Worm (Caenorhabditis elegans) whole organism, mixed stage, embryonic: Measurements from ENCODE around the gene lem-2.

Experiments
- M03D4.4 ChIP-seq: sonication (generic microtip); optimal IDR thresholded peaks from 2 replicates; lab custom pipeline; 2017; ENCODE audit warnings: mild to moderate bottlenecking, missing genetic modification characterization, missing compliant biosample characterization
- bed-3 ChIP-seq: fragments of 200-800 bp; sonication (Bioruptor generic); optimal IDR thresholded peaks from 3 replicates; lab custom pipeline; 2018; ENCODE audit warnings: mild to moderate bottlenecking, missing genetic modification characterization, moderate library complexity, missing compliant biosample characterization
- ceh-39 ChIP-seq: fragments of 150-350 bp; optimal IDR thresholded peaks from 2 replicates; lab custom pipeline; 2014; ENCODE audit warnings: missing biosample characterization, missing genetic modification characterization
- ceh-43 ChIP-seq: fragments of 200-800 bp; sonication (Bioruptor generic); optimal IDR thresholded peaks from 2 replicates; lab custom pipeline; 2018; ENCODE audit warnings: mild to moderate bottlenecking, missing genetic modification characterization, moderate library complexity, missing compliant biosample characterization
- ceh-83 ChIP-seq: fragments of 200-800 bp; sonication (Bioruptor generic); optimal IDR thresholded peaks from 2 replicates; lab custom pipeline; 2018; ENCODE audit warnings: mild to moderate bottlenecking, missing genetic modification characterization, missing compliant biosample characterization
- ces-1 ChIP-seq: fragments of 150-350 bp; optimal IDR thresholded peaks from 2 replicates; lab custom pipeline; 2014; ENCODE audit warnings: missing biosample characterization, missing genetic modification reagents, missing genetic modification characterization
- cnd-1 ChIP-seq: fragments of 200-800 bp; sonication (Bioruptor generic); optimal IDR thresholded peaks from 2 replicates; lab custom pipeline; 2018; ENCODE audit warnings: mild to moderate bottlenecking, missing genetic modification characterization, missing compliant biosample characterization
- drap-1 ChIP-seq: fragments of 200-800 bp; sonication (Bioruptor generic); optimal IDR thresholded peaks from 3 replicates; lab custom pipeline; 2018; ENCODE audit warnings: mild to moderate bottlenecking, missing genetic modification characterization, missing compliant biosample characterization
- elt-1 ChIP-seq: sonication (generic microtip); optimal IDR thresholded peaks from 2 replicates; lab custom pipeline; 2017; ENCODE audit warnings: missing genetic modification characterization, mild to moderate bottlenecking, missing compliant biosample characterization, antibody characterized with exemption, moderate library complexity, borderline replicate concordance; ENCODE audit not compliant: insufficient read depth
- elt-3 ChIP-seq: fragments of 150-350 bp; optimal IDR thresholded peaks from 2 replicates; lab custom pipeline; 2014; ENCODE audit warnings: missing biosample characterization, missing genetic modification characterization
- flh-1 ChIP-seq: fragments of 200-800 bp; sonication (Bioruptor generic); optimal IDR thresholded peaks from 2 replicates; lab custom pipeline; 2018; ENCODE audit warnings: mild to moderate bottlenecking, missing genetic modification characterization, moderate library complexity, missing compliant biosample characterization
- hlh-1 ChIP-seq: fragments of 150-350 bp; optimal IDR thresholded peaks from 2 replicates; lab custom pipeline; 2014; ENCODE audit warnings: missing biosample characterization, missing genetic modification reagents, missing genetic modification characterization
- lin-13 ChIP-seq: fragments of 150-350 bp; optimal IDR thresholded peaks from 2 replicates; lab custom pipeline; 2014; ENCODE audit warnings: missing biosample characterization, missing genetic modification characterization
- lin-32 ChIP-seq: fragments of 200-800 bp; sonication (Bioruptor generic); optimal IDR thresholded peaks from 2 replicates; lab custom pipeline; 2018; ENCODE audit warnings: mild to moderate bottlenecking, missing genetic modification characterization, missing compliant biosample characterization
- lsy-2 ChIP-seq: fragments of 150-350 bp; optimal IDR thresholded peaks from 2 replicates; lab custom pipeline; 2014; ENCODE audit warnings: missing biosample characterization, missing genetic modification characterization
- mab-5 ChIP-seq: fragments of 150-350 bp; optimal IDR thresholded peaks from 2 replicates; lab custom pipeline; 2014; ENCODE audit warnings: missing biosample characterization, missing genetic modification characterization
- mep-1 ChIP-seq: fragments of 150-350 bp; optimal IDR thresholded peaks from 2 replicates; lab custom pipeline; 2017; ENCODE audit warnings: missing biosample characterization, missing genetic modification reagents, missing genetic modification characterization, inconsistent platforms
- mls-2 ChIP-seq: sonication (generic microtip); optimal IDR thresholded peaks from 2 replicates; lab custom pipeline; 2016; ENCODE audit warnings: mild to moderate bottlenecking, missing genetic modification characterization, moderate library complexity, missing compliant biosample characterization
- nhr-12 ChIP-seq: fragments of 150-350 bp; optimal IDR thresholded peaks from 2 replicates; lab custom pipeline; 2014; ENCODE audit warnings: missing biosample characterization, missing genetic modification characterization
- nhr-2 ChIP-seq: fragments of 150-350 bp; optimal IDR thresholded peaks from 2 replicates; lab custom pipeline; 2014; ENCODE audit warnings: missing biosample characterization, missing genetic modification characterization
- nhr-237 ChIP-seq: fragments of 150-350 bp; optimal IDR thresholded peaks from 2 replicates; lab custom pipeline; 2014; ENCODE audit warnings: missing biosample characterization, missing genetic modification characterization
- nhr-28 ChIP-seq: fragments of 150-350 bp; optimal IDR thresholded peaks from 2 replicates; lab custom pipeline; 2014; ENCODE audit warnings: missing biosample characterization, missing genetic modification characterization
- nhr-76 ChIP-seq: sonication (generic microtip); optimal IDR thresholded peaks from 2 replicates; lab custom pipeline; 2017; ENCODE audit warnings: missing biosample characterization, missing genetic modification characterization
- pha-4 ChIP-seq: fragments of 150-350 bp; optimal IDR thresholded peaks from 2 replicates; lab custom pipeline; 2018; ENCODE audit warnings: missing biosample characterization, missing genetic modification reagents, missing genetic modification characterization
- sem-2 ChIP-seq: fragments of 200-800 bp; sonication (Bioruptor generic); optimal IDR thresholded peaks from 2 replicates; lab custom pipeline; 2018; ENCODE audit warnings: mild to moderate bottlenecking, missing genetic modification characterization, missing compliant biosample characterization
- sptf-1 ChIP-seq: sonication (generic microtip); optimal IDR thresholded peaks from 2 replicates; lab custom pipeline; 2017; ENCODE audit warnings: mild to moderate bottlenecking, missing genetic modification characterization, moderate library complexity, missing compliant biosample characterization
- tbx-8 ChIP-seq: fragments of 200-800 bp; sonication (Bioruptor generic); optimal IDR thresholded peaks from 2 replicates; lab custom pipeline; 2018; ENCODE audit warnings: mild to moderate bottlenecking, missing genetic modification characterization, moderate library complexity, missing compliant biosample characterization
- unc-120 ChIP-seq: sonication (generic microtip); optimal IDR thresholded peaks from 2 replicates; lab custom pipeline; 2017; ENCODE audit warnings: missing genetic modification characterization, missing compliant biosample characterization; ENCODE audit not compliant: poor library complexity, severe bottlenecking
- unc-39 ChIP-seq: fragments of 150-350 bp; optimal IDR thresholded peaks from 2 replicates; lab custom pipeline; 2014; ENCODE audit warnings: missing biosample characterization, missing genetic modification characterization
- unc-62 ChIP-seq: fragments of 150-350 bp; optimal IDR thresholded peaks from 2 replicates; lab custom pipeline; 2014; ENCODE audit warnings: missing biosample characterization, missing genetic modification reagents, missing genetic modification characterization
- zip-8 ChIP-seq: fragments of 150-350 bp; optimal IDR thresholded peaks from 2 replicates; lab custom pipeline; 2014; ENCODE audit warnings: missing biosample characterization, missing genetic modification characterization
- ztf-11 ChIP-seq: fragments of 150-350 bp; optimal IDR thresholded peaks from 2 replicates; lab custom pipeline; 2014; ENCODE audit warnings: missing biosample characterization, missing genetic modification characterization

The lem-2 gene

ce11 chrII:14063044-14063500, at the start of gene lem-2:
lem-2 (plus strand) TSS chrII:14063450.
- peak; percentile 53 for TF ChIP-seq sem-2 (GFP tag; lab: Kevin White, UChicago)
- peak; percentile 38 for TF ChIP-seq ceh-83 (GFP tag; lab: Kevin White, UChicago)
- TF ChIP-seq nhr-237 = peak; percentile 62
- TF ChIP-seq nhr-2 (tag; lab: Kevin White, UChicago) = no peak
- TF ChIP-seq mab-5 (tag; lab: Kevin White, UChicago) = peak; percentile 20
- peak; percentile 62 for TF ChIP-seq unc-120 (tag; lab: Kevin White, UChicago)
- no peak for TF ChIP-seq unc-39
- TF ChIP-seq cnd-1 = peak; percentile 48
- peak; percentile 23 for TF ChIP-seq ceh-39 (tag; lab: Kevin White, UChicago)
- no peak for TF ChIP-seq elt-3 (tag; lab: Kevin White, UChicago)
- TF ChIP-seq hlh-1 (tag; lab: Kevin White, UChicago) = no peak
- TF ChIP-seq lin-13 (tag; lab: Kevin White, UChicago) = peak; percentile 65
- peak; percentile 37 for TF ChIP-seq tbx-8 (GFP tag; lab: Kevin White, UChicago)
- peak; percentile 87 for TF ChIP-seq sptf-1 (tag; lab: Kevin White, UChicago)
- peak; percentile 65 for TF ChIP-seq bed-3
- TF ChIP-seq elt-1 (tag; lab: Kevin White, UChicago) = no peak
- peak; percentile 13 for TF ChIP-seq flh-1
- TF ChIP-seq lsy-2 (tag; lab: Kevin White, UChicago) = peak; percentile 57
- TF ChIP-seq mls-2 (tag; lab: Kevin White, UChicago) = peak; percentile 55
- TF ChIP-seq drap-1 (GFP tag; lab: Kevin White, UChicago) = peak; percentile 81
- peak; percentile 62 for TF ChIP-seq M03D4.4 (tag; lab: Kevin White, UChicago)
- peak; percentile 51 for TF ChIP-seq ces-1 (GFP tag; lab: Kevin White, UChicago)
- TF ChIP-seq mep-1 = peak; percentile 68
- TF ChIP-seq pha-4 = no peak

DNA sequence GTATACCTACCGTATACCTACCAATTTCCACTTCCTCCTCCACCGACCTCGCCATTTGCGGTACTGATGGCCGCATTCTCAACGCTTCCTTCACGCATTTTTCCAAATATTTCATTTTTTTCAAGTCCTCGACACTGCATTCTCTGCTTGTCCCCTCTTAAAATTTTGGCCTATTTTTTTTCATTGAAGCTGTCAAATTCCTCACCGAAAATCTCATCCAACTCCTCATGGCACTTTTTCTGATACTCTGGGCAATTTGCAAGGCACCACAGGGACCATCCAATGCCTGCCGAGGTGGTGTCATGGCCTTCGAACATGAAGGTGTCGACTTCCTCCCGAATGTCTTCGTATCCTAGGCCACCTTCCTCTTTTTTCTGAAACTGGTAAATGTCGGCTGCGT, 48.6 kb upstream of the lem-2 start:
- TF ChIP-seq mep-1 (no peak), hlh-1 (tag; lab: Kevin White, UChicago) (no peak), sem-2 (GFP tag; lab: Kevin White, UChicago) (no peak), M03D4.4 (tag; lab: Kevin White, UChicago) (no peak), ceh-83 (GFP tag; lab: Kevin White, UChicago) (no peak), ztf-11 (tag; lab: Kevin White, UChicago) (no peak)

DNA sequence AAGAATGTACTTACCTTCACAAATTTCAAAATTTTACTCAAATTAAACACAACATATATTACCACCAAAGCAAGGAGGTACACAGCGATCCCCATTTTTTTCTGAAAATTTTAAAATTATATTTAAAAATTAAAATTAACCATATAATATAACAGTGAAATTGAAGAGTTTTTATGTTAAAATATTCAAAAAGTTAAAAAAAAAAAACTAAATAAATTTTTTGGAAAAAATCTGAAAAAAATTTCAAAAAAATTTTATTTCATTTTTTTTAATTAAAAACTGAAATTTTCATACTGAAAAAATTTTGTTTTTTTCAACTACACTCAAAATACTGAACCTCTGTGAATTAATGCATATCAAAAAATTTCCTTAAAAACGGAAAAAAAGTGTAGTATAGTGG, 46.4 kb upstream of the lem-2 start, which contains the start of gene cyp-37A1:
Gene cyp-37A1 (minus strand): TSS at position 101 of the 400 bp plus-strand sequence.
- TF ChIP-seq ceh-39 (tag; lab: Kevin White, UChicago) (no peak), mls-2 (tag; lab: Kevin White, UChicago) (no peak), sptf-1 (tag; lab: Kevin White, UChicago) (no peak), ceh-43 (GFP tag; lab: Kevin White, UChicago) (no peak), hlh-1 (tag; lab: Kevin White, UChicago) (no peak), nhr-28 (tag; lab: Kevin White, UChicago) (no peak), tbx-8 (GFP tag; lab: Kevin White, UChicago) (no peak), elt-3 (tag; lab: Kevin White, UChicago) (no peak), nhr-237 (no peak), unc-62 (GFP tag; lab: Kevin White, UChicago) (no peak), cnd-1 (no peak), pha-4 (no peak), ces-1 (GFP tag; lab: Kevin White, UChicago) (no peak), nhr-12 (no peak), nhr-76 (tag; lab: Kevin White, UChicago) (no peak), zip-8 (no peak)
- TF ChIP-seq, all 35 proteins: peak for 0

ce11 chrII:14018192-14018591, 45.1 kb upstream of the lem-2 start:
- TF ChIP-seq cnd-1 = peak; percentile 34
- peak; percentile 59 for TF ChIP-seq sptf-1 (tag; lab: Kevin White, UChicago)
- peak; percentile 26 for TF ChIP-seq drap-1 (GFP tag; lab: Kevin White, UChicago)
- TF ChIP-seq ceh-83 (GFP tag; lab: Kevin White, UChicago) = peak; percentile 63
- no peak for TF ChIP-seq lin-32 (GFP tag; lab: Kevin White, UChicago)
- TF ChIP-seq lin-13 (tag; lab: Kevin White, UChicago) = peak; percentile 39
- TF ChIP-seq ceh-39 (tag; lab: Kevin White, UChicago) = no peak
- peak; percentile 58 for TF ChIP-seq mep-1
